Worm (Caenorhabditis elegans) whole organism, L1 larva: Measurements from ENCODE around the gene F47F2.1.
A peak's percentile ranks its signal among the peaks of the same experiment; 100 is the strongest.

ENCODE experiments used
- C04F5.9 ChIP-seq: sonication (generic microtip); optimal IDR thresholded peaks from 2 replicates; lab custom pipeline; 2016; ENCODE audit warnings: missing genetic modification characterization, missing compliant biosample characterization
- alr-1 ChIP-seq: fragments of 200-800 bp; sonication (Bioruptor generic); optimal IDR thresholded peaks from 2 replicates; lab custom pipeline; 2018; ENCODE audit warnings: borderline replicate concordance, mild to moderate bottlenecking, missing genetic modification characterization, missing compliant biosample characterization
- blmp-1 ChIP-seq: fragments of 150-350 bp; optimal IDR thresholded peaks from 2 replicates; lab custom pipeline; 2014; ENCODE audit warnings: missing biosample characterization, missing genetic modification characterization
- ceh-8 ChIP-seq: fragments of 200-800 bp; sonication (Bioruptor generic); optimal IDR thresholded peaks from 2 replicates; lab custom pipeline; 2018; ENCODE audit warnings: mild to moderate bottlenecking, missing genetic modification characterization, moderate library complexity, missing compliant biosample characterization
- ceh-82 ChIP-seq, 3 experiments: fragments of 150-350 bp in 1 of 3; sonication (generic microtip) in 2 of 3; optimal IDR thresholded peaks; 2 replicates each; lab custom pipeline; 2014 to 2017; ENCODE audit warnings: missing biosample characterization in 3 of 3, missing genetic modification characterization in 3 of 3
- ceh-90 ChIP-seq: sonication (generic microtip); optimal IDR thresholded peaks from 2 replicates; lab custom pipeline; 2016; ENCODE audit warnings: missing genetic modification characterization, missing compliant biosample characterization
- efl-1 ChIP-seq, 4 experiments: fragments of 150-350 bp; optimal IDR thresholded peaks in 3 of 4; peaks in 1 of 4; 1 replicate in 1 of 4; 2 replicates in 3 of 4; lab custom pipeline; 2014; ENCODE audit warnings: missing biosample characterization in 2 of 4, missing genetic modification characterization in 2 of 4, missing genetic modification reagents in 2 of 4
- egl-27 ChIP-seq, 2 experiments: fragments of 150-350 bp in 1 of 2; sonication (generic microtip); optimal IDR thresholded peaks; 3 replicates each; lab custom pipeline; 2017 to 2018; ENCODE audit warnings: missing biosample characterization in 2 of 2, missing genetic modification characterization in 2 of 2, missing genetic modification reagents in 2 of 2
- fkh-10 ChIP-seq: sonication (generic microtip); optimal IDR thresholded peaks from 2 replicates; lab custom pipeline; 2017; ENCODE audit warnings: missing biosample characterization, missing genetic modification reagents, missing genetic modification characterization
- hpl-2 ChIP-seq: fragments of 150-350 bp; optimal IDR thresholded peaks from 2 replicates; lab custom pipeline; 2014; ENCODE audit warnings: missing biosample characterization, missing genetic modification reagents, missing genetic modification characterization
- lin-14 ChIP-seq: fragments of 200-800 bp; sonication (Bioruptor generic); optimal IDR thresholded peaks from 2 replicates; lab custom pipeline; 2018; ENCODE audit warnings: mild to moderate bottlenecking, missing genetic modification characterization, moderate library complexity, missing compliant biosample characterization
- lin-15B ChIP-seq: fragments of 150-350 bp; sonication (generic microtip); optimal IDR thresholded peaks from 3 replicates; lab custom pipeline; 2014; ENCODE audit warnings: missing biosample characterization, missing genetic modification characterization
- lsy-2 ChIP-seq, 2 experiments: fragments of 150-350 bp; optimal IDR thresholded peaks; 2 replicates each; lab custom pipeline; 2014; ENCODE audit warnings: missing biosample characterization in 2 of 2, missing genetic modification characterization in 2 of 2
- mab-9 ChIP-seq: fragments of 200-800 bp; sonication (Bioruptor generic); IDR thresholded peaks from 2 replicates; pipeline ENCODE4 v1.3.6; 2022; ENCODE audit warnings: missing genetic modification reagents, missing genetic modification characterization, missing compliant biosample characterization
- mef-2 ChIP-seq: fragments of 150-350 bp; optimal IDR thresholded peaks from 2 replicates; lab custom pipeline; 2014; ENCODE audit warnings: missing biosample characterization, missing genetic modification characterization
- mep-1 ChIP-seq: fragments of 150-350 bp; optimal IDR thresholded peaks from 2 replicates; lab custom pipeline; 2014; ENCODE audit warnings: missing biosample characterization, missing genetic modification characterization
- nhr-19 ChIP-seq: fragments of 200-800 bp; sonication (Bioruptor generic); conservative IDR thresholded peaks from 2 replicates; pipeline ENCODE4 v1.3.6; 2022; ENCODE audit warnings: missing genetic modification characterization, missing compliant biosample characterization
- nhr-71 ChIP-seq: sonication (generic microtip); optimal IDR thresholded peaks from 2 replicates; lab custom pipeline; 2016; ENCODE audit warnings: mild to moderate bottlenecking, missing genetic modification characterization, moderate library complexity, missing compliant biosample characterization
- nhr-85 ChIP-seq: sonication (generic microtip); peaks from one replicate; lab custom pipeline; 2016; ENCODE audit warnings: missing genetic modification characterization, inconsistent platforms, missing compliant biosample characterization
- pag-3 ChIP-seq: sonication (generic microtip); optimal IDR thresholded peaks from 2 replicates; lab custom pipeline; 2017; ENCODE audit warnings: missing genetic modification characterization, mild to moderate bottlenecking, missing compliant biosample characterization, antibody characterized with exemption, borderline replicate concordance; ENCODE audit not compliant: insufficient read depth
- pqm-1 ChIP-seq: sonication (generic microtip); optimal IDR thresholded peaks from 3 replicates; lab custom pipeline; 2017; ENCODE audit warnings: missing biosample characterization, missing genetic modification characterization
- rnt-1 ChIP-seq: sonication (generic microtip); optimal IDR thresholded peaks from 2 replicates; lab custom pipeline; 2016; ENCODE audit warnings: mild to moderate bottlenecking, missing genetic modification characterization, moderate library complexity, missing compliant biosample characterization
- snpc-4 ChIP-seq: fragments of 150-350 bp; optimal IDR thresholded peaks from 2 replicates; lab custom pipeline; 2014; ENCODE audit warnings: missing biosample characterization, missing genetic modification characterization
- tlp-1 ChIP-seq: fragments of 150-350 bp; optimal IDR thresholded peaks from 2 replicates; lab custom pipeline; 2014; ENCODE audit warnings: missing biosample characterization, missing genetic modification characterization
- unc-130 ChIP-seq: fragments of 150-350 bp; optimal IDR thresholded peaks from 2 replicates; lab custom pipeline; 2017; ENCODE audit warnings: missing biosample characterization, missing genetic modification characterization, inconsistent platforms
- unc-30 ChIP-seq: sonication (generic microtip); optimal IDR thresholded peaks from 2 replicates; lab custom pipeline; 2017; ENCODE audit warnings: missing biosample characterization, missing genetic modification characterization
- ztf-4 ChIP-seq: fragments of 150-350 bp; optimal IDR thresholded peaks from 2 replicates; lab custom pipeline; 2014; ENCODE audit warnings: missing biosample characterization, missing genetic modification characterization

The F47F2.1 gene

ce11 chrX:3861294-3861693 lies 17.0 kb upstream of the F47F2.1 start:
- TF ChIP-seq alr-1 (tag; lab: Kevin White, UChicago) (no peak), nhr-71 (tag; lab: Kevin White, UChicago) (peak; percentile 44), lin-14 (peak; percentile 35), nhr-19 (GFP tag; lab: Robert Waterston, UW) (0 out of 2 replicates have a peak, but pooled peaks have one; percentile 12), ceh-90 (tag; lab: Kevin White, UChicago) (no peak), rnt-1 (peak; percentile 69)

ce11 chrX:3866197-3866596 lies 12.1 kb upstream of the F47F2.1 start:
- peak; percentile 65 for TF ChIP-seq nhr-85 (tag; lab: Kevin White, UChicago)
- no peak for TF ChIP-seq nhr-71 (tag; lab: Kevin White, UChicago)
- TF ChIP-seq tlp-1: no peak

ce11 chrX:3867760-3868159 lies 10.6 kb upstream of the F47F2.1 start:
- TF ChIP-seq blmp-1 (tag; lab: Kevin White, UChicago) (peak; percentile 49), hpl-2 (GFP tag; lab: Kevin White, UChicago) (no peak), lsy-2 (tag; optimal IDR thresholded peaks at IDR 0.05; lab: Kevin White, UChicago) (peak in 1 of 2 experiments; percentile 4), nhr-85 (tag; lab: Kevin White, UChicago) (peak; percentile 82), efl-1 (optimal IDR thresholded peaks at IDR 0.05; lab: Kevin White, UChicago) (no peak), efl-1 (GFP tag; optimal IDR thresholded peaks at IDR 0.05 in 1 of 2; lab: Kevin White, UChicago) (no peak), lin-14 (peak; percentile 66), rnt-1 (peak; percentile 6), mep-1 (tag; lab: Kevin White, UChicago) (peak; percentile 36), pqm-1 (tag; lab: Kevin White, UChicago) (no peak), ceh-82 (tag; optimal IDR thresholded peaks at IDR 0.05; lab: Kevin White, UChicago) (no peak), mab-9 (GFP tag; lab: Robert Waterston, UW) (no peak)

- TF ChIP-seq lin-14 (peak; percentile 44), egl-27 (tag; optimal IDR thresholded peaks at IDR 0.05; lab: Kevin White, UChicago) (no peak), fkh-10 (peak; percentile 84)
These were observed 6.6 kb upstream of the F47F2.1 start for ce11 chrX:3871578-3872234.

- TF ChIP-seq mef-2: no peak
These were observed 4.9 kb upstream of the F47F2.1 start, which contains the start of gene lim-4 for ce11 chrX:3873445-3873844. lim-4 (minus strand) TSS chrX:3873545.

ce11 chrX:3875714-3876113 lies 2.6 kb upstream of the F47F2.1 start:
- TF ChIP-seq C04F5.9 (no peak), unc-30 (tag; lab: Kevin White, UChicago) (no peak), lin-15B (tag; lab: Kevin White, UChicago) (no peak), lin-14 (peak; percentile 49), pag-3 (tag; lab: Kevin White, UChicago) (no peak), ztf-4 (tag; lab: Kevin White, UChicago) (no peak), snpc-4 (no peak), fkh-10 (peak; percentile 72)
- TF ChIP-seq, all 84 proteins: peak for 2

- TF ChIP-seq mep-1 (tag; lab: Kevin White, UChicago) (no peak), unc-130 (no peak), ceh-8 (GFP tag; lab: Kevin White, UChicago) (no peak)
These were observed 9.3 kb downstream of the F47F2.1 start for ce11 chrX:3887595-3887994.
